Worm (Caenorhabditis elegans): ENCODE data around the gene adt-1.
A peak's percentile ranks its signal among the peaks of the same experiment; 100 is the strongest.

- TF ChIP-seq madf-8 (GFP tag; conservative IDR thresholded peaks at IDR 0.05) (no peak), lin-35 (GFP tag; optimal IDR thresholded peaks at IDR 0.05) (no peak), nhr-120 (GFP tag; IDR thresholded peaks at IDR 0.05) (no peak), F37B4.10 (GFP tag; IDR thresholded peaks at IDR 0.05) (no peak), snpc-4 (GFP tag; optimal IDR thresholded peaks at IDR 0.05) (no peak), snpc-4 (tag; optimal IDR thresholded peaks at IDR 0.05) (no peak), sea-2 (GFP tag; IDR thresholded peaks at IDR 0.05) (no peak), mel-28 (tag; optimal IDR thresholded peaks at IDR 0.05; ENCODE audit: borderline replicate concordance) (no peak), lir-1 (GFP tag; conservative IDR thresholded peaks at IDR 0.05) (no peak), him-1 (tag; optimal IDR thresholded peaks at IDR 0.05) (no peak), ccch-3 (GFP tag; optimal IDR thresholded peaks at IDR 0.05) (no peak), let-526 (GFP tag; IDR thresholded peaks at IDR 0.05) (0 out of 2 replicates have a peak, but pooled peaks have one; percentile 63)
Observed at ce11 chrX:12630556-12630955, 48.1 kb upstream of the adt-1 start.
